Worm (Caenorhabditis elegans) whole organism, L4 larva: ENCODE results near the gene C45G9.11.
"Not testable (repeated sequence)": the region's sequence is repeated elsewhere in the genome, so short reads cannot be mapped to it uniquely, and the experiment has no call there.

Experiments
- F37D6.2 ChIP-seq: sonication (generic microtip); optimal IDR thresholded peaks from 2 replicates; lab custom pipeline; 2016; ENCODE audit warnings: mild to moderate bottlenecking, missing genetic modification characterization, missing compliant biosample characterization
- egl-27 ChIP-seq: sonication (generic microtip); optimal IDR thresholded peaks from 3 replicates; lab custom pipeline; 2017; ENCODE audit warnings: missing biosample characterization, missing genetic modification reagents, missing genetic modification characterization
- lin-29 ChIP-seq: fragments of 200-800 bp; sonication (Bioruptor generic); IDR thresholded peaks from 2 replicates; pipeline ENCODE4 v1.3.6; 2022; ENCODE audit warnings: missing genetic modification reagents, missing genetic modification characterization, missing compliant biosample characterization
- mdl-1 ChIP-seq, 2 experiments: fragments of 150-350 bp in 1 of 2; sonication (generic microtip) in 1 of 2; optimal IDR thresholded peaks; 2 replicates each; lab custom pipeline; 2014 to 2017; ENCODE audit warnings: missing biosample characterization in 2 of 2, missing genetic modification characterization in 2 of 2
- nhr-25 ChIP-seq: sonication (generic microtip); optimal IDR thresholded peaks from 2 replicates; lab custom pipeline; 2017; ENCODE audit warnings: missing genetic modification characterization, mild to moderate bottlenecking, missing compliant biosample characterization, antibody characterized with exemption, moderate library complexity, borderline replicate concordance; ENCODE audit not compliant: insufficient read depth
- nhr-28 ChIP-seq: fragments of 150-350 bp; optimal IDR thresholded peaks from 2 replicates; lab custom pipeline; 2014; ENCODE audit warnings: missing biosample characterization, missing genetic modification characterization
- nhr-76 ChIP-seq: fragments of 150-350 bp; optimal IDR thresholded peaks from 2 replicates; lab custom pipeline; 2014; ENCODE audit warnings: missing biosample characterization, missing genetic modification characterization
- pha-4 ChIP-seq, 2 experiments: fragments of 150-350 bp in 1 of 2; fragments of 200-800 bp in 1 of 2; sonication (Bioruptor generic) in 1 of 2; IDR thresholded peaks in 1 of 2; optimal IDR thresholded peaks in 1 of 2; 2 replicates each; pipeline versions ENCODE4 v1.3.6 to Lab custom; 2014 to 2022; ENCODE audit warnings: missing genetic modification characterization in 2 of 2, missing genetic modification reagents in 2 of 2, missing biosample characterization in 1 of 2, missing compliant biosample characterization in 1 of 2
- php-3 ChIP-seq: fragments of 200-800 bp; sonication (Bioruptor generic); IDR thresholded peaks from 2 replicates; pipeline ENCODE4 v1.3.6; 2022; ENCODE audit warnings: missing genetic modification reagents, missing genetic modification characterization, missing compliant biosample characterization

- TF ChIP-seq php-3; F37D6.2 (tag; lab: Kevin White, UChicago); pha-4 (GFP tag; IDR thresholded peaks at IDR 0.05; lab: Robert Waterston, UW); pha-4 (tag; optimal IDR thresholded peaks at IDR 0.05; lab: Kevin White, UChicago); lin-29; nhr-28; egl-27 (tag; lab: Kevin White, UChicago); nhr-25 (tag; lab: Kevin White, UChicago); nhr-76; mdl-1 (tag; optimal IDR thresholded peaks at IDR 0.05; lab: Kevin White, UChicago): not testable (repeated sequence)
These were observed 12.8 kb downstream of the C45G9.11 start, which contains the start of gene C45G9.9 for ce11 chrIII:5055709-5056108.
